Worm (Caenorhabditis elegans): ENCODE measurements around the gene rgs-10.

The rgs-10 gene

DNA sequence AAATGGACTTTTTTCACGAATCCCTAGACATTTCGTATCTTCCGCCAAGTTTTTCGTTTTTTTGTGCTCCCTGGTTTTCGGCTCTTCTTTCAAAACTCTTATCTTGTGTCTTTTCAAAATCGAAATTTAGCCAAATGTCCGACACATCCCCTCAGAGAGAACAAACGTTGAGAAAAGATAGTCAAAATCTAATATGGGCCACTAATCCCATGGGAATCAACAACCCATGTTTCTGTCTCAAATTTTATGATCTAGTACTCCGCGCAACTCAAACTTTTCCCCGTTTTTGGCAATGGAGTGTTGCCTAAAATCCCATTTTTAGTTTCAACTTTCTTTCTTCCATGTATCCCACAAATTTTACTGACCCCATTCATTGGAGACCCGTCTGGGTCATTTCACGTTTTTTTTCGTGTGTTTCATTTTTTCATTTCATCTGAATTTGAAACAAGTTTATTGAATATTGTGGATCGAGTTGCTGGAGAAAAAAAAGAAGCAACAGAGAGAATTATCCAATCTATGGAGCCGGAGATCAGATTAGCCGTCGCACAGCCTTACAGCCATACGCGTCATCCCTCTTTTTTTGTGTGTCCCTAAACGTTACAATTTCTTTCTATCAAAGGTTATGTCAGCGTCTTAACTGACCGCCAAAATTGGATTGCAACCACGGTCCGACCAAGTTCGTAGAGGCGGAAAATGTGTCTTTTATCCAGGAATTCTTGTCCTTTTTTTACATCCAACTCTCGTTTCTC, 49.1 kb downstream of the rgs-10 start:
- TF ChIP-seq ces-1 (GFP tag; optimal IDR thresholded peaks at IDR 0.05) (peak; percentile 65), aha-1 (tag) (peak; percentile 38), unc-62 (GFP tag; optimal IDR thresholded peaks at IDR 0.05 in 1 of 2) (peak in 1 of 2 experiments; percentile 94), unc-62 (tag; optimal IDR thresholded peaks at IDR 0.05) (no peak), fkh-10 (GFP tag; optimal IDR thresholded peaks at IDR 0.05) (peak; percentile 49), mxl-2 (GFP tag; conservative IDR thresholded peaks at IDR 0.05) (no peak)
